Worm (Caenorhabditis elegans) whole organism, L1 larva: ENCODE data around the gene F10E9.7.

Experiments used
- egl-27 ChIP-seq, 2 experiments: fragments of 150-350 bp in 1 of 2; sonication (generic microtip); optimal IDR thresholded peaks; 3 replicates each; lab custom pipeline; 2017 to 2018; ENCODE audit warnings: missing biosample characterization in 2 of 2, missing genetic modification characterization in 2 of 2, missing genetic modification reagents in 2 of 2
- fkh-10 ChIP-seq: sonication (generic microtip); optimal IDR thresholded peaks from 2 replicates; lab custom pipeline; 2017; ENCODE audit warnings: missing biosample characterization, missing genetic modification reagents, missing genetic modification characterization
- fkh-4 ChIP-seq: sonication (generic microtip); optimal IDR thresholded peaks from 2 replicates; lab custom pipeline; 2016; ENCODE audit warnings: missing compliant biosample characterization, missing genetic modification characterization, borderline replicate concordance
- mdl-1 ChIP-seq, 2 experiments: fragments of 150-350 bp; optimal IDR thresholded peaks; 2 replicates each; lab custom pipeline; 2014 to 2017; ENCODE audit warnings: missing biosample characterization in 2 of 2, missing genetic modification characterization in 2 of 2, inconsistent platforms in 1 of 2
- nhr-11 ChIP-seq: fragments of 150-350 bp; optimal IDR thresholded peaks from 2 replicates; lab custom pipeline; 2014; ENCODE audit warnings: missing biosample characterization, missing genetic modification characterization
- nhr-12 ChIP-seq: sonication (generic microtip); optimal IDR thresholded peaks from 2 replicates; lab custom pipeline; 2017; ENCODE audit warnings: missing biosample characterization, missing genetic modification characterization
- nhr-237 ChIP-seq: fragments of 150-350 bp; optimal IDR thresholded peaks from 2 replicates; lab custom pipeline; 2014; ENCODE audit warnings: missing biosample characterization, missing genetic modification characterization
- skn-1 ChIP-seq: fragments of 150-350 bp; optimal IDR thresholded peaks from 2 replicates; lab custom pipeline; 2014; ENCODE audit warnings: missing biosample characterization, missing genetic modification characterization
- xbp-1 ChIP-seq: sonication (generic microtip); optimal IDR thresholded peaks from 2 replicates; lab custom pipeline; 2016; ENCODE audit warnings: missing genetic modification characterization, missing compliant biosample characterization

DNA sequence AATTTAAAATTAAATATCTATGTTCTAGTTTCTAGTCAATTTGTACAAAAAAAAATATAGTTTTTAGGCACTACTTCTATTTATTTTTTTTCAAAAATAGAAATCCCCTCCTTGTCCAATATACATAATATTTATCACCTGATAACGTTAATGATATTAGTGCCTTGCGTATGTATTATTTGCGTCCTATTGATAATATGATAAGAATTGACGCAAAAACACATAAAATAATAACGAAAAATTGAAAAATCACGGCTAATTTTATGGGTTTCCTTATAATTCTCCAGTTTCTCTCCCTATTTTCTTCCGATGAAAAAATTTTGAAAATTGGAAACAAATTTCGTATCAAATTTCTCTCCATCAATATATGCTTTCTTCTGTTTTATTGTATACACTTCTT is 7.5 kb downstream of the F10E9.7 start:
- no peak for TF ChIP-seq nhr-11 (tag; lab: Kevin White, UChicago)
- TF ChIP-seq skn-1 (tag; lab: Kevin White, UChicago) = no peak
- no peak for TF ChIP-seq nhr-12 (tag; lab: Kevin White, UChicago)
- TF ChIP-seq xbp-1 = no peak
- no peak for TF ChIP-seq fkh-10 (GFP tag; lab: Kevin White, UChicago)
- no peak for TF ChIP-seq mdl-1 (tag; optimal IDR thresholded peaks at IDR 0.05; lab: Kevin White, UChicago)
- no peak for TF ChIP-seq fkh-4
- no peak for TF ChIP-seq egl-27 (tag; optimal IDR thresholded peaks at IDR 0.05; lab: Kevin White, UChicago)
- no peak for TF ChIP-seq nhr-237
